Worm (Caenorhabditis elegans) whole organism, L1 larva: ENCODE data around the gene pno-1.

Experiments used
- ceh-82 ChIP-seq, 3 experiments: fragments of 150-350 bp in 1 of 3; sonication (generic microtip) in 2 of 3; optimal IDR thresholded peaks; 2 replicates each; lab custom pipeline; 2014 to 2017; ENCODE audit warnings: missing biosample characterization in 3 of 3, missing genetic modification characterization in 3 of 3
- efl-3 ChIP-seq: fragments of 200-800 bp; sonication (Bioruptor generic); optimal IDR thresholded peaks from 2 replicates; lab custom pipeline; 2018; ENCODE audit warnings: mild to moderate bottlenecking, missing genetic modification characterization, missing compliant biosample characterization
- elt-3 ChIP-seq, 6 experiments: fragments of 150-350 bp in 1 of 6; sonication (generic microtip); optimal IDR thresholded peaks; 2 replicates each; lab custom pipeline; 2017 to 2018; ENCODE audit warnings: missing biosample characterization in 6 of 6, missing genetic modification characterization in 6 of 6, inconsistent platforms in 1 of 6
- fkh-10 ChIP-seq: sonication (generic microtip); optimal IDR thresholded peaks from 2 replicates; lab custom pipeline; 2017; ENCODE audit warnings: missing biosample characterization, missing genetic modification reagents, missing genetic modification characterization
- lin-13 ChIP-seq: fragments of 150-350 bp; optimal IDR thresholded peaks from 2 replicates; lab custom pipeline; 2014; ENCODE audit warnings: missing biosample characterization, missing genetic modification reagents, missing genetic modification characterization
- lin-35 ChIP-seq, 2 experiments: fragments of 150-350 bp; optimal IDR thresholded peaks; 2 replicates each; lab custom pipeline; 2014; ENCODE audit warnings: missing biosample characterization in 2 of 2, missing genetic modification characterization in 2 of 2, missing genetic modification reagents in 2 of 2
- mdl-1 ChIP-seq, 2 experiments: fragments of 150-350 bp; optimal IDR thresholded peaks; 2 replicates each; lab custom pipeline; 2014 to 2017; ENCODE audit warnings: missing biosample characterization in 2 of 2, missing genetic modification characterization in 2 of 2, inconsistent platforms in 1 of 2
- nhr-12 ChIP-seq: sonication (generic microtip); optimal IDR thresholded peaks from 2 replicates; lab custom pipeline; 2017; ENCODE audit warnings: missing biosample characterization, missing genetic modification characterization
- nhr-237 ChIP-seq: fragments of 150-350 bp; optimal IDR thresholded peaks from 2 replicates; lab custom pipeline; 2014; ENCODE audit warnings: missing biosample characterization, missing genetic modification characterization
- nhr-28 ChIP-seq: fragments of 150-350 bp; optimal IDR thresholded peaks from 2 replicates; lab custom pipeline; 2014; ENCODE audit warnings: missing biosample characterization, missing genetic modification characterization
- skn-1 ChIP-seq: fragments of 150-350 bp; optimal IDR thresholded peaks from 2 replicates; lab custom pipeline; 2014; ENCODE audit warnings: missing biosample characterization, missing genetic modification characterization
- snpc-4 ChIP-seq: fragments of 150-350 bp; optimal IDR thresholded peaks from 2 replicates; lab custom pipeline; 2014; ENCODE audit warnings: missing biosample characterization, missing genetic modification characterization
- zag-1 ChIP-seq: fragments of 150-350 bp; optimal IDR thresholded peaks from 2 replicates; lab custom pipeline; 2014; ENCODE audit warnings: missing biosample characterization, missing genetic modification characterization
- ztf-11 ChIP-seq, 2 experiments: sonication (generic microtip); optimal IDR thresholded peaks; 2 replicates each; lab custom pipeline; 2016 to 2017; ENCODE audit warnings: missing genetic modification characterization in 2 of 2, missing biosample characterization in 1 of 2, missing compliant biosample characterization in 1 of 2

ce11 chrII:9759382-9759781, 16.7 kb upstream of the pno-1 start:
- TF ChIP-seq zag-1 (tag; lab: Kevin White, UChicago): no peak
- no peak for TF ChIP-seq efl-3
- no peak for TF ChIP-seq skn-1 (tag; lab: Kevin White, UChicago)
- TF ChIP-seq lin-35 (GFP tag; optimal IDR thresholded peaks at IDR 0.05; lab: Kevin White, UChicago): no peak
- no peak for TF ChIP-seq ztf-11 (tag; optimal IDR thresholded peaks at IDR 0.05; lab: Kevin White, UChicago)
- no peak for TF ChIP-seq nhr-28
- TF ChIP-seq ceh-82 (tag; optimal IDR thresholded peaks at IDR 0.05; lab: Kevin White, UChicago): no peak
- no peak for TF ChIP-seq nhr-237 (tag; lab: Kevin White, UChicago)
- no peak for TF ChIP-seq elt-3 (tag; optimal IDR thresholded peaks at IDR 0.05; lab: Kevin White, UChicago)
- TF ChIP-seq nhr-12: no peak
- TF ChIP-seq lin-13 (GFP tag; lab: Kevin White, UChicago): no peak
- TF ChIP-seq snpc-4 (tag; lab: Kevin White, UChicago): no peak
- TF ChIP-seq fkh-10 (GFP tag; lab: Kevin White, UChicago): no peak
- no peak for TF ChIP-seq mdl-1 (tag; optimal IDR thresholded peaks at IDR 0.05; lab: Kevin White, UChicago)
